Fruit fly (Drosophila melanogaster): ENCODE results near the gene Alg9.

DNA sequence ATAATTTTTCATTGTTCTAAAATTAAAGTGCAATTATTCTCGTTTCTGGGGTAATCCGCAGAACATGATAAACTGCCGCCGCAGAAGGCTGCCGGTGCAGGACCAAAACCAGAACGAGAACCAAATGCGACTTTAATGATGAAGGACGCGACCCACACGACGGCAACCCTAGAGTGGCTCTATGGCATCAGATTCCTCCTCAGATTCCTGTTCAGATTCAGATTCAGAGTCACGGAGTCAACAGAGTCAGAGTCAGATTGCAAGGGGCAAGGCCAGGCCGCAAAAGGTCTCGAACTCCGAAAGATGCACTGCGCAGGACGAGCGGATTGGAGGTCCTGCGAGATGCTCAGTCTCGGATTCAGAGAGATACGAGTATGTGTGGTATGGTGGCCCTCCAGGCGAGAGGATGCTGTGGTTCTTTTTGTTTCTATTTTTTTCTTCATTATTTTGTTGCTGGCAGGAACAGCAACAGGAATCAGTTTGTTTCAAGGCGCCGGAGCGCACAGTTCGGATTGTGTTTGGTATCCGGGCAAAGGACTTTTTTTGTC is 22.0 kb upstream of the Alg9 start, which contains the start of gene CG13654:
- TF ChIP-seq CG8478 (optimal IDR thresholded peaks at IDR 0.05) (no peak), CTCF (optimal IDR thresholded peaks at IDR 0.05) (no peak)

All from S2 (cell line).